Worm (Caenorhabditis elegans) whole organism, late embryonic: ENCODE data around the gene F56D6.23.

ENCODE experiments used
- ceh-18 ChIP-seq: sonication (generic microtip); optimal IDR thresholded peaks from 2 replicates; lab custom pipeline; 2016; ENCODE audit warnings: missing genetic modification characterization, missing compliant biosample characterization
- hlh-30 ChIP-seq: sonication (generic microtip); optimal IDR thresholded peaks from 2 replicates; lab custom pipeline; 2017; ENCODE audit warnings: antibody characterized with exemption, missing genetic modification characterization, missing compliant biosample characterization; ENCODE audit not compliant: insufficient read depth
- mec-3 ChIP-seq: sonication (generic microtip); optimal IDR thresholded peaks from 2 replicates; lab custom pipeline; 2016; ENCODE audit warnings: borderline replicate concordance, missing genetic modification characterization, missing compliant biosample characterization
- pag-3 ChIP-seq: sonication (generic microtip); optimal IDR thresholded peaks from 2 replicates; lab custom pipeline; 2016; ENCODE audit warnings: missing compliant biosample characterization, missing genetic modification characterization, borderline replicate concordance
- pha-4 ChIP-seq: fragments of 150-350 bp; optimal IDR thresholded peaks from 2 replicates; lab custom pipeline; 2018; ENCODE audit warnings: missing biosample characterization, missing genetic modification reagents, missing genetic modification characterization
- ref-2 ChIP-seq: sonication (generic microtip); optimal IDR thresholded peaks from 2 replicates; lab custom pipeline; 2016; ENCODE audit warnings: missing genetic modification characterization, missing compliant biosample characterization
- zip-5 ChIP-seq: sonication (generic microtip); optimal IDR thresholded peaks from 2 replicates; lab custom pipeline; 2016; ENCODE audit warnings: missing genetic modification characterization, missing compliant biosample characterization

ce11 chrIV:3876955-3877354 lies 41.3 kb upstream of the F56D6.23 start:
- TF ChIP-seq pha-4 (tag; lab: Kevin White, UChicago) (no peak), zip-5 (tag; lab: Kevin White, UChicago) (no peak), hlh-30 (tag; lab: Kevin White, UChicago) (no peak), ceh-18 (no peak), ref-2 (no peak), mec-3 (tag; lab: Kevin White, UChicago) (no peak), pag-3 (tag; lab: Kevin White, UChicago) (no peak)
